Fruit fly (Drosophila melanogaster) whole organism, embryonic: Measurements from ENCODE around the gene CG33654.
A peak's percentile ranks its signal among the peaks of the same experiment; 100 is the strongest.

Experiments used
- Awh ChIP-seq: fragments of 200-800 bp; sonication (Bioruptor generic); IDR thresholded peaks from 2 replicates; pipeline ENCODE4, ENCODE4 v1.3.6; 2022; ENCODE audit warnings: missing biosample characterization, missing genetic modification characterization
- C15 ChIP-seq: fragments of 200-800 bp; sonication (Bioruptor generic); IDR thresholded peaks from 3 replicates; pipeline ENCODE4 v1.3.6; 2022; ENCODE audit warnings: missing biosample characterization, missing genetic modification characterization
- CG10267 ChIP-seq: fragments of 200-800 bp; sonication (Bioruptor generic); optimal IDR thresholded peaks from 2 replicates; lab custom pipeline; 2018; ENCODE audit warnings: missing biosample characterization, mild to moderate bottlenecking, missing genetic modification characterization, moderate library complexity
- CG11247 ChIP-seq: fragments of 200-800 bp; sonication (Bioruptor generic); IDR thresholded peaks from 2 replicates; pipeline ENCODE4 v1.3.6; 2022; ENCODE audit warnings: missing biosample characterization, missing genetic modification characterization
- CG11696 ChIP-seq: fragments of 200-800 bp; sonication (Bioruptor generic); IDR thresholded peaks from 2 replicates; pipeline ENCODE4 v1.3.6; 2022; ENCODE audit warnings: missing biosample characterization, missing genetic modification characterization
- CG12769 ChIP-seq: fragments of 200-800 bp; sonication (Bioruptor generic); optimal IDR thresholded peaks from 2 replicates; lab custom pipeline; 2019; ENCODE audit warnings: missing biosample characterization, mild to moderate bottlenecking, missing genetic modification characterization, moderate library complexity
- CG14710 ChIP-seq: fragments of 200-800 bp; sonication (Bioruptor generic); optimal IDR thresholded peaks from 3 replicates; lab custom pipeline; 2019; ENCODE audit warnings: missing biosample characterization, mild to moderate bottlenecking, missing genetic modification characterization, moderate library complexity
- CG17186 ChIP-seq: fragments of 200-800 bp; sonication (Bioruptor generic); optimal IDR thresholded peaks from 3 replicates; lab custom pipeline; 2017; ENCODE audit warnings: missing biosample characterization, missing genetic modification reagents, missing genetic modification characterization
- CG17385 ChIP-seq: fragments of 200-800 bp; sonication (Bioruptor generic); optimal IDR thresholded peaks from 3 replicates; lab custom pipeline; 2018; ENCODE audit warnings: missing biosample characterization, mild to moderate bottlenecking, missing genetic modification characterization
- CG2875 ChIP-seq: fragments of 200-800 bp; sonication (Bioruptor generic); optimal IDR thresholded peaks from 2 replicates; lab custom pipeline; 2017; ENCODE audit warnings: missing biosample characterization, mild to moderate bottlenecking, missing genetic modification characterization, missing genetic modification reagents
- CG34224 ChIP-seq: fragments of 200-800 bp; sonication (Bioruptor generic); IDR thresholded peaks from 3 replicates; pipeline ENCODE4 v1.3.6; 2022; ENCODE audit warnings: missing biosample characterization, missing genetic modification characterization; ENCODE audit not compliant: partially characterized antibody
- CG34376 ChIP-seq: fragments of 200-800 bp; sonication (Bioruptor generic); optimal IDR thresholded peaks from 2 replicates; lab custom pipeline; 2018; ENCODE audit warnings: missing biosample characterization, mild to moderate bottlenecking, missing genetic modification characterization
- CG4328 ChIP-seq: fragments of 200-800 bp; sonication (Bioruptor generic); optimal IDR thresholded peaks from 3 replicates; lab custom pipeline; 2017; ENCODE audit warnings: missing biosample characterization, missing genetic modification reagents, missing genetic modification characterization
- CG6813 ChIP-seq: fragments of 200-800 bp; sonication (Bioruptor generic); optimal IDR thresholded peaks from 2 replicates; lab custom pipeline; 2017; ENCODE audit warnings: missing biosample characterization, missing genetic modification characterization, mild to moderate bottlenecking, moderate library complexity, missing genetic modification reagents
- CG7987 ChIP-seq: fragments of 200-800 bp; sonication (Bioruptor generic); optimal IDR thresholded peaks from 2 replicates; lab custom pipeline; 2018; ENCODE audit warnings: missing biosample characterization, mild to moderate bottlenecking, missing genetic modification characterization, moderate library complexity
- CG8924 ChIP-seq: fragments of 200-800 bp; optimal IDR thresholded peaks from 3 replicates; lab custom pipeline; 2019; ENCODE audit warnings: missing biosample characterization, mild to moderate bottlenecking, missing genetic modification characterization, moderate library complexity
- Dref ChIP-seq: fragments of 200-800 bp; sonication (Bioruptor generic); IDR thresholded peaks from 2 replicates; pipeline ENCODE4 v1.3.6; 2022; ENCODE audit warnings: missing biosample characterization, missing genetic modification characterization
- Ets97D ChIP-seq: fragments of 200-800 bp; sonication (Bioruptor generic); optimal IDR thresholded peaks from 3 replicates; lab custom pipeline; 2016; ENCODE audit warnings: missing biosample characterization, missing genetic modification characterization
- Fer1 ChIP-seq: fragments of 200-800 bp; sonication (Bioruptor generic); optimal IDR thresholded peaks from 2 replicates; lab custom pipeline; 2017; ENCODE audit warnings: missing biosample characterization, mild to moderate bottlenecking, missing genetic modification characterization
- MESR4 ChIP-seq: fragments of 200-800 bp; sonication (Bioruptor generic); optimal IDR thresholded peaks from 2 replicates; lab custom pipeline; 2018; ENCODE audit warnings: missing biosample characterization, mild to moderate bottlenecking, missing genetic modification characterization, moderate library complexity
- Pdp1 ChIP-seq, 2 experiments: fragments of 200-800 bp; sonication (Bioruptor generic); optimal IDR thresholded peaks; 3 replicates each; lab custom pipeline; 2016; ENCODE audit warnings: missing biosample characterization in 2 of 2, missing genetic modification characterization in 2 of 2, mild to moderate bottlenecking in 1 of 2, moderate library complexity in 1 of 2
- Ravus ChIP-seq: fragments of 200-800 bp; sonication (Bioruptor generic); IDR thresholded peaks from 2 replicates; pipeline ENCODE4 v1.3.6; 2022; ENCODE audit warnings: missing biosample characterization, missing genetic modification characterization
- Sox100B ChIP-seq: fragments of 200-800 bp; sonication (Bioruptor generic); optimal IDR thresholded peaks from 3 replicates; lab custom pipeline; 2018; ENCODE audit warnings: missing biosample characterization, mild to moderate bottlenecking, missing genetic modification characterization
- Sry-δ ChIP-seq: fragments of 200-800 bp; sonication (Bioruptor generic); optimal IDR thresholded peaks from 2 replicates; lab custom pipeline; 2016; ENCODE audit warnings: missing biosample characterization, missing genetic modification characterization
- Ssrp ChIP-seq: fragments of 200-800 bp; sonication (Bioruptor generic); optimal IDR thresholded peaks from 2 replicates; lab custom pipeline; 2018; ENCODE audit warnings: missing biosample characterization, mild to moderate bottlenecking, missing genetic modification characterization, moderate library complexity
- Tbp ChIP-seq: fragments of >200 bp; optimal IDR thresholded peaks from 2 replicates; lab custom pipeline; 2018; ENCODE audit warnings: missing biosample characterization, missing genetic modification characterization
- Vsx1 ChIP-seq: fragments of 200-800 bp; sonication (Bioruptor generic); optimal IDR thresholded peaks from 2 replicates; lab custom pipeline; 2017; ENCODE audit warnings: missing biosample characterization, mild to moderate bottlenecking, missing genetic modification characterization, missing genetic modification reagents
- ab ChIP-seq: fragments of 200-800 bp; sonication (Bioruptor generic); optimal IDR thresholded peaks from 2 replicates; lab custom pipeline; 2016; ENCODE audit warnings: missing biosample characterization, missing genetic modification characterization
- bbx ChIP-seq: fragments of 200-800 bp; sonication (Bioruptor generic); IDR thresholded peaks from 2 replicates; pipeline ENCODE4 v1.3.6; 2022; ENCODE audit warnings: missing biosample characterization, missing genetic modification characterization; ENCODE audit not compliant: partially characterized antibody
- caup ChIP-seq: fragments of 200-800 bp; sonication (Bioruptor generic); optimal IDR thresholded peaks from 3 replicates; lab custom pipeline; 2017; ENCODE audit warnings: missing biosample characterization, mild to moderate bottlenecking, missing genetic modification characterization, moderate library complexity; ENCODE audit not compliant: severe bottlenecking
- cg ChIP-seq: fragments of 200-800 bp; sonication (Bioruptor generic); optimal IDR thresholded peaks from 3 replicates; lab custom pipeline; 2019; ENCODE audit warnings: missing biosample characterization, mild to moderate bottlenecking, missing genetic modification characterization, moderate library complexity
- chinmo ChIP-seq: fragments of 200-800 bp; sonication (Bioruptor generic); IDR thresholded peaks from 4 replicates; pipeline ENCODE4 v1.3.6; 2022; ENCODE audit warnings: missing biosample characterization, missing genetic modification characterization; ENCODE audit not compliant: partially characterized antibody
- ci ChIP-seq: fragments of 200-800 bp; sonication (Bioruptor generic); IDR thresholded peaks from 3 replicates; pipeline ENCODE4 v1.3.6; 2022; ENCODE audit warnings: missing biosample characterization, missing genetic modification characterization
- croc ChIP-seq: fragments of 200-800 bp; sonication (Bioruptor generic); conservative IDR thresholded peaks from 3 replicates; pipeline ENCODE4 v1.3.6; 2022; ENCODE audit warnings: missing biosample characterization, missing genetic modification characterization
- dmrt11E ChIP-seq: fragments of 200-800 bp; sonication (Bioruptor generic); optimal IDR thresholded peaks from 3 replicates; lab custom pipeline; 2018; ENCODE audit warnings: missing biosample characterization, mild to moderate bottlenecking, missing genetic modification characterization, moderate library complexity
- eyg ChIP-seq: fragments of 200-800 bp; sonication (Bioruptor generic); optimal IDR thresholded peaks from 3 replicates; lab custom pipeline; 2016; ENCODE audit warnings: missing biosample characterization, missing genetic modification characterization
- gcm ChIP-seq: fragments of 200-800 bp; sonication (Bioruptor generic); optimal IDR thresholded peaks from 2 replicates; lab custom pipeline; 2019; ENCODE audit warnings: missing biosample characterization, mild to moderate bottlenecking, missing genetic modification characterization, moderate library complexity
- gsb ChIP-seq: fragments of 200-800 bp; sonication (Bioruptor generic); IDR thresholded peaks from 2 replicates; pipeline ENCODE4 v1.3.6; 2022; ENCODE audit warnings: missing biosample characterization, missing genetic modification characterization
- hkb ChIP-seq, 2 experiments: fragments of 200-800 bp in 1 of 2; fragments of >200 bp in 1 of 2; sonication (Bioruptor generic) in 1 of 2; IDR thresholded peaks in 1 of 2; optimal IDR thresholded peaks in 1 of 2; 2 replicates each; pipeline versions ENCODE4 v1.3.6 to Lab custom; 2017 to 2022; ENCODE audit warnings: missing biosample characterization in 1 of 2, missing genetic modification characterization in 1 of 2
- ind ChIP-seq: fragments of 200-800 bp; sonication (Bioruptor generic); optimal IDR thresholded peaks from 3 replicates; lab custom pipeline; 2016; ENCODE audit warnings: missing biosample characterization, missing genetic modification characterization
- org-1 ChIP-seq: fragments of 200-800 bp; sonication (Bioruptor generic); optimal IDR thresholded peaks from 2 replicates; lab custom pipeline; 2017; ENCODE audit warnings: missing biosample characterization, missing genetic modification characterization
- so ChIP-seq: fragments of 200-800 bp; sonication (Bioruptor generic); IDR thresholded peaks from 3 replicates; pipeline ENCODE4 v1.3.6; 2022; ENCODE audit warnings: missing biosample characterization, missing genetic modification characterization
- sob ChIP-seq: fragments of 200-800 bp; sonication (Bioruptor generic); IDR thresholded peaks from 2 replicates; pipeline ENCODE4 v1.3.6; 2022; ENCODE audit warnings: missing biosample characterization, missing genetic modification characterization
- stc ChIP-seq: fragments of 200-800 bp; sonication (Bioruptor generic); IDR thresholded peaks from 2 replicates; pipeline ENCODE4 v1.3.6; 2022; ENCODE audit warnings: missing biosample characterization, missing genetic modification characterization
- tll ChIP-seq, 2 experiments: fragments of 200-800 bp in 1 of 2; fragments of >200 bp in 1 of 2; sonication (Bioruptor generic) in 1 of 2; optimal IDR thresholded peaks; 2 replicates each; lab custom pipeline; 2017 to 2019; ENCODE audit warnings: missing biosample characterization in 2 of 2, missing genetic modification characterization in 2 of 2, mild to moderate bottlenecking in 1 of 2, moderate library complexity in 1 of 2
- trem ChIP-seq: fragments of 200-800 bp; optimal IDR thresholded peaks from 3 replicates; lab custom pipeline; 2019; ENCODE audit warnings: missing biosample characterization, mild to moderate bottlenecking, missing genetic modification characterization, moderate library complexity
- vvl ChIP-seq: fragments of 200-800 bp; sonication (Bioruptor generic); IDR thresholded peaks from 2 replicates; pipeline ENCODE4 v1.3.6; 2022; ENCODE audit warnings: missing biosample characterization, missing genetic modification characterization
- zfh2 ChIP-seq: fragments of 200-800 bp; sonication (Bioruptor generic); optimal IDR thresholded peaks from 2 replicates; lab custom pipeline; 2016; ENCODE audit warnings: missing biosample characterization, missing genetic modification characterization

CG33654 gene

DNA sequence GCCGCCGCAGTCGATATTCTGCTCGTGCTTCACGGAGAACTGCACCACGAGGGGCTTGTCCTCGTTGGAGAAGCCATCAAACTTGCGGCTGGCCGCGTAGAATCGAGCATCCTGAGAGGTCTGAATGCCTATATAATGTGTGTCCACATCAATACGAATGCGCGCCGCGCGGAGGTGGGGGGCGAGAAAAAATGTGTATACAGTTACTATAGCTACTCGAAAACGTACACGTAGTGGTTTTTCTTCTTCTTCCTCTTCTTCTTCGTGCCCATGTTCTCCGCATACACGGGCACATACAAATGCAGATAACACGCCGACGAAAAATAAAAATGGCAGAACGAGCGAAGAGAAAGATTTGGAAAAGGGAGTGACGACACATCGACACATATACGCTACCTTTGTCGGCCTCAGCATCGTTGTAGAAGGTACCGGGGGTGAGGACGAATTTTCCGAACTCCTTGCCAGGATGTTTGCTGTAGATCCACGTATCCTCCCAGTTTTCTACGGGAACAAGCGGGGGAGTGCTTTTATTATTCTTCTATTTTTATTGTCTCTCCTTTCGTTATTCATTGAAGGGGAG, 47.1 kb upstream of the CG33654 start (continued):
- TF ChIP-seq caup (GFP tag; lab: Kevin White, UChicago): no peak
- TF ChIP-seq C15 (GFP tag; lab: Robert Waterston, UW): no peak
- no peak for TF ChIP-seq CG17186 (GFP tag; lab: Kevin White, UChicago)
- peak; percentile 5 for TF ChIP-seq Fer1 (GFP tag; lab: Kevin White, UChicago)
- no peak for TF ChIP-seq Ravus (GFP tag; lab: Robert Waterston, UW)
- peak; percentile 83 for TF ChIP-seq MESR4 (GFP tag; lab: Kevin White, UChicago)
- no peak for TF ChIP-seq zfh2
- TF ChIP-seq CG14710 (tag; lab: Kevin White, UChicago): no peak
- TF ChIP-seq Pdp1 (GFP tag; optimal IDR thresholded peaks at IDR 0.05; lab: Kevin White, UChicago): peak in 1 of 2 experiments; percentile 25
- no peak for TF ChIP-seq Vsx1 (GFP tag; lab: Kevin White, UChicago)
- TF ChIP-seq CG12769 (tag; lab: Kevin White, UChicago): peak; percentile 10
- peak; percentile 98 for TF ChIP-seq CG17385
- peak; percentile 9 for TF ChIP-seq Ssrp (tag; lab: Kevin White, UChicago)
- TF ChIP-seq CG7987 (GFP tag; lab: Kevin White, UChicago): no peak
- no peak for TF ChIP-seq Sox100B (GFP tag; lab: Kevin White, UChicago)
- no peak for TF ChIP-seq vvl (GFP tag; lab: Robert Waterston, UW)
- TF ChIP-seq CG34224 (GFP tag; lab: Robert Waterston, UW): no peak
- TF ChIP-seq cg (GFP tag; lab: Kevin White, UChicago): peak; percentile 80
- TF ChIP-seq, all 482 proteins: peak for 19

DNA sequence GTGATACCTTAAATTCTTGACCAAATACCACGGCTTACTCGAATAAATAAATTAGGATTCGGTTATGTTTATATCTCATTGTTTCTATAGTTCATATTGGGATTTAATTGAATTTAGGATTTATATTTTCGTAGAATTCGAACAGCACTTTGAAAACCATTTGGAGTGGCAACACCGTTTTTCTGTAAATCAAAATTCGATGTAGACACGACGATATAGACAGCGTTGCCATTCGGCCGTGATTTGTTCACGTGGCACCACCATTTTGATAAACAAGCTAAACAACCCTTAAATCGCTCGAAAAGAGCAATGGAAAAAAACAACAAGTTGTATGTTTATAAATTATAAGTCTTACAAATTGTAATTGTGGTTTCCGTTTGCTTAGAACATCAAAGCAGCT, 45.6 kb upstream of the CG33654 start:
- TF ChIP-seq CG11696 (GFP tag; lab: Robert Waterston, UW): no peak
- TF ChIP-seq CG14710 (tag; lab: Kevin White, UChicago): peak; percentile 59
- TF ChIP-seq croc: no peak
- no peak for TF ChIP-seq eyg (GFP tag; lab: Kevin White, UChicago)
- TF ChIP-seq chinmo (GFP tag; lab: Robert Waterston, UW): no peak
- TF ChIP-seq CG6813 (GFP tag; lab: Kevin White, UChicago): no peak
- TF ChIP-seq dmrt11E (tag; lab: Kevin White, UChicago): no peak
- no peak for TF ChIP-seq CG11247
- no peak for TF ChIP-seq hkb (optimal IDR thresholded peaks at IDR 0.05; lab: Kevin White, UChicago)
- TF ChIP-seq hkb (GFP tag; IDR thresholded peaks at IDR 0.05; lab: Robert Waterston, UW): no peak
- peak; percentile 33 for TF ChIP-seq Tbp
- TF ChIP-seq CG8924 (tag; lab: Kevin White, UChicago): peak; percentile 16
- TF ChIP-seq trem (tag; lab: Kevin White, UChicago): peak; percentile 38
- no peak for TF ChIP-seq ci
- TF ChIP-seq bbx: peak; percentile 11; the same call in 1 of the 2 replicates
- no peak for TF ChIP-seq gcm
- peak; percentile 29 for TF ChIP-seq Ets97D (GFP tag; lab: Kevin White, UChicago)
- TF ChIP-seq CG4328 (GFP tag; lab: Kevin White, UChicago): no peak
- no peak for TF ChIP-seq ind
- peak; percentile 40; the same call in 1 of the 2 replicates for TF ChIP-seq Dref (GFP tag; lab: Robert Waterston, UW)
- TF ChIP-seq CG2875 (GFP tag; lab: Kevin White, UChicago): no peak
- TF ChIP-seq gsb (GFP tag; lab: Robert Waterston, UW): no peak
- TF ChIP-seq CG34376 (GFP tag; lab: Kevin White, UChicago): peak; percentile 23
- TF ChIP-seq sob (GFP tag; lab: Robert Waterston, UW): no peak
- no peak for TF ChIP-seq stc (GFP tag; lab: Robert Waterston, UW)
- TF ChIP-seq Sry-δ (GFP tag; lab: Kevin White, UChicago): peak; percentile 8
- no peak for TF ChIP-seq so
- TF ChIP-seq ab (GFP tag; lab: Kevin White, UChicago): no peak
- peak; percentile 3 for TF ChIP-seq CG10267 (tag; lab: Kevin White, UChicago)
- TF ChIP-seq tll (GFP tag; optimal IDR thresholded peaks at IDR 0.05; lab: Kevin White, UChicago): peak in 1 of 2 experiments; percentile 3
- TF ChIP-seq Awh (GFP tag; lab: Robert Waterston, UW): no peak
- TF ChIP-seq org-1 (GFP tag; lab: Kevin White, UChicago): no peak
